Fruit fly (Drosophila melanogaster) whole organism, prepupa: Measurements from ENCODE around the gene Sys1.

Experiments
- Blimp-1 ChIP-seq: fragments of 200-800 bp; sonication (Bioruptor generic); optimal IDR thresholded peaks from 3 replicates; lab custom pipeline; 2017; ENCODE audit warnings: missing biosample characterization, missing genetic modification characterization, mild to moderate bottlenecking, moderate library complexity, missing genetic modification reagents
- CG10669 ChIP-seq: fragments of 200-800 bp; sonication (Bioruptor generic); optimal IDR thresholded peaks from 3 replicates; lab custom pipeline; 2018; ENCODE audit warnings: missing biosample characterization, mild to moderate bottlenecking, missing genetic modification characterization, moderate library complexity
- CG15336 ChIP-seq: fragments of 200-800 bp; sonication (Bioruptor generic); IDR thresholded peaks from 2 replicates; pipeline ENCODE4 v1.3.6; 2022; ENCODE audit warnings: missing biosample characterization, missing genetic modification characterization
- CG1621 ChIP-seq: fragments of 200-800 bp; sonication (Bioruptor generic); optimal IDR thresholded peaks from 3 replicates; lab custom pipeline; 2018; ENCODE audit warnings: missing biosample characterization, mild to moderate bottlenecking, missing genetic modification characterization
- CG16779 ChIP-seq: fragments of 200-800 bp; sonication (Bioruptor generic); optimal IDR thresholded peaks from 3 replicates; lab custom pipeline; 2017; ENCODE audit warnings: missing biosample characterization, mild to moderate bottlenecking, missing genetic modification characterization
- CG3032 ChIP-seq: fragments of 200-800 bp; optimal IDR thresholded peaks from 2 replicates; lab custom pipeline; 2019; ENCODE audit warnings: missing biosample characterization, mild to moderate bottlenecking, missing genetic modification characterization, moderate library complexity
- CG32006 ChIP-seq: fragments of 200-800 bp; sonication (Bioruptor generic); optimal IDR thresholded peaks from 3 replicates; lab custom pipeline; 2017; ENCODE audit warnings: missing biosample characterization, mild to moderate bottlenecking, missing genetic modification characterization
- CG34406 ChIP-seq: fragments of 200-800 bp; sonication (Bioruptor generic); optimal IDR thresholded peaks from 3 replicates; lab custom pipeline; 2016; ENCODE audit warnings: missing biosample characterization, missing genetic modification characterization
- CG3919 ChIP-seq: fragments of 200-800 bp; sonication (Bioruptor generic); optimal IDR thresholded peaks from 3 replicates; lab custom pipeline; 2016; ENCODE audit warnings: missing biosample characterization, missing genetic modification characterization
- CG4318 ChIP-seq: fragments of 200-800 bp; sonication (Bioruptor generic); optimal IDR thresholded peaks from 3 replicates; lab custom pipeline; 2017; ENCODE audit warnings: missing biosample characterization, mild to moderate bottlenecking, missing genetic modification characterization
- CG6163 ChIP-seq: fragments of 200-800 bp; sonication (Bioruptor generic); IDR thresholded peaks from 3 replicates; pipeline ENCODE4 v1.3.6; 2022; ENCODE audit warnings: missing biosample characterization, missing genetic modification characterization
- CG6276 ChIP-seq: fragments of 200-800 bp; sonication (Bioruptor generic); optimal IDR thresholded peaks from 2 replicates; lab custom pipeline; 2017; ENCODE audit warnings: missing biosample characterization, mild to moderate bottlenecking, missing genetic modification characterization
- CG6792 ChIP-seq: fragments of 200-800 bp; sonication (Bioruptor generic); optimal IDR thresholded peaks from 3 replicates; lab custom pipeline; 2016; ENCODE audit warnings: missing biosample characterization, missing genetic modification characterization
- CG6808 ChIP-seq: fragments of 200-800 bp; sonication (Bioruptor generic); optimal IDR thresholded peaks from 3 replicates; lab custom pipeline; 2017; ENCODE audit warnings: missing biosample characterization, missing genetic modification characterization, mild to moderate bottlenecking, moderate library complexity, missing genetic modification reagents
- CG6854 ChIP-seq: fragments of 200-800 bp; sonication (Bioruptor generic); optimal IDR thresholded peaks from 2 replicates; lab custom pipeline; 2017; ENCODE audit warnings: missing biosample characterization, mild to moderate bottlenecking, missing genetic modification characterization
- CG8319 ChIP-seq: fragments of 200-800 bp; sonication (Bioruptor generic); optimal IDR thresholded peaks from 3 replicates; lab custom pipeline; 2016; ENCODE audit warnings: missing biosample characterization, missing genetic modification characterization
- CG8632 ChIP-seq: fragments of 200-800 bp; sonication (Bioruptor generic); optimal IDR thresholded peaks from 3 replicates; lab custom pipeline; 2016; ENCODE audit warnings: missing biosample characterization, missing genetic modification characterization
- Eip75B ChIP-seq: fragments of 200-800 bp; sonication (Bioruptor generic); optimal IDR thresholded peaks from 3 replicates; lab custom pipeline; 2016; ENCODE audit warnings: missing biosample characterization, missing genetic modification characterization
- Eip78C ChIP-seq: fragments of 200-800 bp; sonication (Bioruptor generic); peaks from one replicate; lab custom pipeline; 2016; ENCODE audit warnings: missing biosample characterization, missing genetic modification characterization
- Eip93F ChIP-seq: fragments of 200-800 bp; sonication (Bioruptor generic); optimal IDR thresholded peaks from 2 replicates; lab custom pipeline; 2016; ENCODE audit warnings: missing biosample characterization, mild to moderate bottlenecking, missing genetic modification characterization
- Ets21C ChIP-seq: fragments of 200-800 bp; sonication (Bioruptor generic); optimal IDR thresholded peaks from 3 replicates; lab custom pipeline; 2016; ENCODE audit warnings: missing biosample characterization, missing genetic modification characterization
- Ets96B ChIP-seq: fragments of 200-800 bp; optimal IDR thresholded peaks from 2 replicates; lab custom pipeline; 2019; ENCODE audit warnings: missing biosample characterization, mild to moderate bottlenecking, missing genetic modification characterization, moderate library complexity
- Hr38 ChIP-seq: sonication (Bioruptor generic); optimal IDR thresholded peaks from 2 replicates; lab custom pipeline; 2016; ENCODE audit warnings: missing biosample characterization, missing genetic modification characterization
- Hr39 ChIP-seq: fragments of 200-800 bp; sonication (Bioruptor generic); optimal IDR thresholded peaks from 2 replicates; lab custom pipeline; 2016; ENCODE audit warnings: missing biosample characterization, missing genetic modification characterization
- Hr4 ChIP-seq: fragments of 200-800 bp; sonication (Bioruptor generic); optimal IDR thresholded peaks from 3 replicates; lab custom pipeline; 2016; ENCODE audit warnings: missing biosample characterization, missing genetic modification characterization
- Lpt ChIP-seq: fragments of 200-800 bp; sonication (Bioruptor generic); optimal IDR thresholded peaks from 3 replicates; lab custom pipeline; 2016; ENCODE audit warnings: missing biosample characterization, missing genetic modification characterization
- Sox102F ChIP-seq: fragments of 200-800 bp; sonication (Bioruptor generic); optimal IDR thresholded peaks from 2 replicates; lab custom pipeline; 2016; ENCODE audit warnings: missing biosample characterization, mild to moderate bottlenecking, missing genetic modification characterization
- Sox14 ChIP-seq: fragments of 200-800 bp; sonication (Bioruptor generic); optimal IDR thresholded peaks from 3 replicates; lab custom pipeline; 2016; ENCODE audit warnings: missing biosample characterization, missing genetic modification characterization
- Sox15 ChIP-seq: fragments of 200-800 bp; sonication (Bioruptor generic); optimal IDR thresholded peaks from 3 replicates; lab custom pipeline; 2016; ENCODE audit warnings: missing biosample characterization, missing genetic modification characterization
- cyc ChIP-seq: fragments of 200-800 bp; sonication (Bioruptor generic); optimal IDR thresholded peaks from 3 replicates; lab custom pipeline; 2016; ENCODE audit warnings: missing biosample characterization, missing genetic modification characterization
- dac ChIP-seq: fragments of 200-800 bp; sonication (Bioruptor generic); optimal IDR thresholded peaks from 2 replicates; lab custom pipeline; 2017; ENCODE audit warnings: missing biosample characterization, mild to moderate bottlenecking, missing genetic modification characterization
- dsx ChIP-seq: fragments of 200-800 bp; optimal IDR thresholded peaks from 3 replicates; lab custom pipeline; 2019; ENCODE audit warnings: missing biosample characterization, mild to moderate bottlenecking, missing genetic modification characterization, moderate library complexity; ENCODE audit not compliant: poor library complexity, severe bottlenecking
- eg ChIP-seq: fragments of 200-800 bp; sonication (Bioruptor generic); IDR thresholded peaks from 3 replicates; pipeline ENCODE4 v1.3.6; 2022; ENCODE audit warnings: missing biosample characterization, missing genetic modification characterization
- esn ChIP-seq: fragments of 200-800 bp; sonication (Bioruptor generic); optimal IDR thresholded peaks from 2 replicates; lab custom pipeline; 2016; ENCODE audit warnings: missing biosample characterization, mild to moderate bottlenecking, missing genetic modification characterization, moderate library complexity
- fd59A ChIP-seq: fragments of 200-800 bp; sonication (Bioruptor generic); optimal IDR thresholded peaks from 2 replicates; lab custom pipeline; 2017; ENCODE audit warnings: missing biosample characterization, mild to moderate bottlenecking, missing genetic modification characterization, missing genetic modification reagents
- lz ChIP-seq: fragments of 200-800 bp; sonication (Bioruptor generic); optimal IDR thresholded peaks from 3 replicates; lab custom pipeline; 2016; ENCODE audit warnings: missing biosample characterization, missing genetic modification characterization
- net ChIP-seq: fragments of 200-800 bp; sonication (Bioruptor generic); optimal IDR thresholded peaks from 3 replicates; lab custom pipeline; 2016; ENCODE audit warnings: missing biosample characterization, missing genetic modification characterization
- spab ChIP-seq: fragments of 200-800 bp; sonication (Bioruptor generic); optimal IDR thresholded peaks from 2 replicates; lab custom pipeline; 2017; ENCODE audit warnings: missing biosample characterization, mild to moderate bottlenecking, missing genetic modification characterization, missing genetic modification reagents
- svp ChIP-seq: fragments of 200-800 bp; sonication (Bioruptor generic); peaks from one replicate; lab custom pipeline; 2016; ENCODE audit warnings: missing biosample characterization, missing genetic modification characterization

Sys1 gene

DNA sequence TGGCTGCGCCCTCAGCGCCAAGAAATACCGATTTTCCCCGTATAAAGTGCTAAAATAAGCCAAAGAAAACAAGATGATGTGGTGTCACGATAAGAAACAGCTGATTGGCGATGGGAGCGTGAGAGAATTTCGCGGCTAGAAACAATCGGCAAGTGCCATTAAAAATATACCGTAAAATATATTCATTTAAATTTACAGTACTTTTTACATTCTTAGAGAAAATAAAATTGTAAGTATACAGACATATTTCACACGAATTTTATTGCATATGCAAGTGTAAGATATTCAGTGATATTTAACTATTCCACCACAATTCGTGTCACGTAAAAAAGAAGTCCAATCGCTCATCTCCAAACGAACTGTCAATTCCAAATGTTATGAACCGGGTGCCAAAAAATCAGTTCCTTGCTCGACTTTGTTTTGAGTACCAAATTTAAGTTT, 24.0 kb downstream of the Sys1 start, which contains the start of the genes Unc50, CG11755 and CG8043 (continued):
- TF ChIP-seq Eip93F (GFP tag; lab: Kevin White, UChicago): peak; percentile 56
- TF ChIP-seq dac (GFP tag; lab: Kevin White, UChicago): peak; percentile 40
- no peak for TF ChIP-seq CG6276 (GFP tag; lab: Kevin White, UChicago)
- TF ChIP-seq cyc: peak; percentile 81
- TF ChIP-seq Blimp-1: peak; percentile 27
- TF ChIP-seq svp (GFP tag; lab: Kevin White, UChicago): peak; percentile 94
- TF ChIP-seq Eip75B (GFP tag; lab: Kevin White, UChicago): peak; percentile 74
- TF ChIP-seq lz (GFP tag; lab: Kevin White, UChicago): peak; percentile 83
- TF ChIP-seq CG15336: no peak; the same call in 1 of the 2 replicates
- peak; percentile 56 for TF ChIP-seq CG34406
- peak; percentile 76 for TF ChIP-seq Ets21C (GFP tag; lab: Kevin White, UChicago)
- TF ChIP-seq eg: peak; percentile 52; the same call in 2 of the 3 replicates
- TF ChIP-seq CG6163 (GFP tag; lab: Robert Waterston, UW): peak; percentile 67
- no peak for TF ChIP-seq Eip78C (GFP tag; lab: Kevin White, UChicago)

DNA sequence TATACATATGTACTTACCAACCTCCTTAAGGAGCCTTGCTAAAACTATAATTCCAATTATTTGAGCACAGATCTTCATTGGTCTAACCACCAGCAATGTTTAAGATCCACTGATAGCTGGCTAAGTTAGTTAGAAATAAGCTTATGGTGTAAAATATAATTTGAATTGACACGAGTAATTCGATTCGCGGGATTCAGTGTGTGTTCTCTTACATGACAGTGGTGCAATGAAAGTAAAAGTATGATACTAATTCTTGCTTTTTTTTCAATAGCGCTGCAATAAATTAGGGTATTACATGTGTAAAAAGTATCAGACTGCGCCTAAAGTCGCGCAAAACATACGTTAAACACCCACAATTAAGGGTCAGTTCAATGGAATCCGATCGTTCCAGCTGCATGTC, 27.3 kb downstream of the Sys1 start, which contains the start of gene CG33325:
Gene CG33325 (minus strand): TSS at position 101 of the 400 bp plus-strand sequence.
- TF ChIP-seq CG15336 (no peak), Eip93F (GFP tag; lab: Kevin White, UChicago) (no peak), CG6808 (GFP tag; lab: Kevin White, UChicago) (no peak), svp (GFP tag; lab: Kevin White, UChicago) (no peak), CG16779 (tag; lab: Kevin White, UChicago) (no peak), eg (no peak), CG34406 (no peak), Sox15 (no peak), spab (no peak)

DNA sequence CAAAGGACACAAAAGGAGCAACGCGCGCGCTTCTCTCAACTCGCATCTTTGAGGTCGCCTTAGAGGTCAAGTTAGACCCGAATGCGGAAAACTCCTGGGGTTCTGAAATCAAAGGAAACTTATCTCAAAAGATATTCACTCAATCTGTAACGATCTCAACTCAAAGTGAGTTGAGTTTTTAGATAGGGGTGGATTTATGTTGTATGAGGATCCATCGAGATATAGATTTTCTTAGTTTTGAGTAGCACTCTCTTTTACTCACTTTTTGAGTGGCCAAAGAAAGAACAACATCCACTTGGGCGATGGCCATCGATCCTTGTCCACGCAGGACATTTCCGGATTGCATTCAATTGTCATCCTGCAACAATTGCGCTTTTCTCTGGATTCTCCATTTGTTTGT, 28.0 kb downstream of the Sys1 start:
- TF ChIP-seq Hr4: no peak
- no peak for TF ChIP-seq CG15336
- no peak for TF ChIP-seq CG8632 (GFP tag; lab: Kevin White, UChicago)
- no peak for TF ChIP-seq CG6792
- TF ChIP-seq CG1621: no peak
- no peak for TF ChIP-seq Blimp-1
- TF ChIP-seq CG8319 (GFP tag; lab: Kevin White, UChicago): no peak
- no peak for TF ChIP-seq eg
- no peak for TF ChIP-seq Hr38 (GFP tag; lab: Kevin White, UChicago)

DNA sequence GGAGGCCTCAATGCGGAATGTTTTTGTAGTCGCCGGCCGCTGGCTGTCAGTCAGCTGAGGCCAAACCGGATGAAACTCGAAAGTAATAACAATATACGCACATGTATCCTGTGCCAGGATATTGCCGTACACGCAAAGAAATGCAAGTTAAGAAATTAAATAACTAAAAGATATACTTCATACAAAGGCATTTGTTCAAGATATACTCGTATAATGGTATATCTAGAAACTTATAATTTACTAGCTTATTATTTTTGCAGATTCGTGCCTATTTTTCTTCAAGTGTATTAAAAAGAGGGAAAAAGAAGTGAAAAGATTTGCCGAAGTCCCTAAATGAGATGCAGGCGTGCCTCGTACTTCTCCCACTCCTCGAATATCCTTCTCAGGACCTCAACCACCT, 30.7 kb downstream of the Sys1 start:
- no peak for TF ChIP-seq Blimp-1
- TF ChIP-seq Eip75B (GFP tag; lab: Kevin White, UChicago): no peak
- no peak for TF ChIP-seq CG4318 (GFP tag; lab: Kevin White, UChicago)
- no peak for TF ChIP-seq CG32006 (GFP tag; lab: Kevin White, UChicago)
- no peak for TF ChIP-seq cyc
- no peak for TF ChIP-seq spab
- no peak for TF ChIP-seq CG34406
- no peak for TF ChIP-seq net (GFP tag; lab: Kevin White, UChicago)
- TF ChIP-seq fd59A (GFP tag; lab: Kevin White, UChicago): no peak
- no peak for TF ChIP-seq lz (GFP tag; lab: Kevin White, UChicago)
- TF ChIP-seq Hr4: no peak
- no peak for TF ChIP-seq CG3919 (GFP tag; lab: Kevin White, UChicago)
- TF ChIP-seq esn: no peak
- no peak for TF ChIP-seq Eip93F (GFP tag; lab: Kevin White, UChicago)

DNA sequence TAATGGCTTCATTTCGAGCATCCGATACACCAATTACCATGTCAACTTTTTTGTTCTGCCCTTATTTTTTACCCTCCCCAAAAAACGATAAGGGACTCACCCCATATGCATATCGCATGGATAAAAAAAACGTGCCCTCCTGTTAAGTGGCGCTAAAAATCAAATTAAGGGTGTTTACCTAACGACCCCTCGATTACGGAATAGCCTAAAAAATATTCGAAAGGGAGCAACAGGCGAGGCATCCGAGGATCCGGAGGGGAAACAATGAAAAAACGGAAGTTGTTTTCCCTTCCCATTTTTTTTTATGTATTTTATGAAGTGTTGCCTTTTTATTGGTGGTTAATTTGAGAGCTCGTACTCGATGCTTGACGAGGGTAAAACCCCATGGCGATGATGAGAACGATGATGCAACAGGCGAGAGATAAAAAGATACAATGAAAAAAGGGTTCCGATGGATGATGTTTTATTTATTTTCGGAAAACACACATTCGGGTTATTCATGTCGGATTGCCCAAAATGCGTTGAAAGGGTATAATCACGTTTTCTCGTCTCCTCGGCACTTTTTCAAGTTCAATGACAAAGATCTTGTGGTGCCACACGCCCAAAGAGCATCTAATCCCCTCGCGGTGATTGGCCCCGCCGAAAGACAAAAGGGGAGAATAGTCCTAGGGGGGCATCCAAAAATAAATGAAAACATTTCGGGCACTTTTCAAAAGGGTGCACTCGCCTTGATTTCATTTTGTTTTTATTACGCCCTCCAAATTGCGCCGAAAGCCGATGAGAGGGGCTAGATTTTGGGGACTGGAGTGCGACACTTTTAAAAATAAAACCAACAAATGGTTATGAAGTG, 31.9 kb downstream of the Sys1 start, which contains the start of gene CG44227:
Gene CG44227 (minus strand): TSS at position 849 of the 850 bp plus-strand sequence.
- TF ChIP-seq Lpt (GFP tag; lab: Kevin White, UChicago) (no peak), Sox102F (GFP tag; lab: Kevin White, UChicago) (no peak), CG3032 (tag; lab: Kevin White, UChicago) (no peak), Ets96B (tag; lab: Kevin White, UChicago) (no peak), Sox14 (GFP tag; lab: Kevin White, UChicago) (no peak), CG4318 (GFP tag; lab: Kevin White, UChicago) (no peak), lz (GFP tag; lab: Kevin White, UChicago) (no peak), fd59A (GFP tag; lab: Kevin White, UChicago) (no peak), CG10669 (GFP tag; lab: Kevin White, UChicago) (no peak), CG6854 (GFP tag; lab: Kevin White, UChicago) (no peak), dsx (GFP tag; lab: Kevin White, UChicago) (no peak), Hr38 (GFP tag; lab: Kevin White, UChicago) (no peak), CG8632 (GFP tag; lab: Kevin White, UChicago) (no peak), Hr39 (GFP tag; lab: Kevin White, UChicago) (no peak), CG6808 (GFP tag; lab: Kevin White, UChicago) (no peak), esn (no peak)
